Fruit fly (Drosophila melanogaster): ENCODE data around the gene Tim23.
A peak's percentile ranks its signal among the peaks of the same experiment; 100 is the strongest.

Tim23 gene

DNA sequence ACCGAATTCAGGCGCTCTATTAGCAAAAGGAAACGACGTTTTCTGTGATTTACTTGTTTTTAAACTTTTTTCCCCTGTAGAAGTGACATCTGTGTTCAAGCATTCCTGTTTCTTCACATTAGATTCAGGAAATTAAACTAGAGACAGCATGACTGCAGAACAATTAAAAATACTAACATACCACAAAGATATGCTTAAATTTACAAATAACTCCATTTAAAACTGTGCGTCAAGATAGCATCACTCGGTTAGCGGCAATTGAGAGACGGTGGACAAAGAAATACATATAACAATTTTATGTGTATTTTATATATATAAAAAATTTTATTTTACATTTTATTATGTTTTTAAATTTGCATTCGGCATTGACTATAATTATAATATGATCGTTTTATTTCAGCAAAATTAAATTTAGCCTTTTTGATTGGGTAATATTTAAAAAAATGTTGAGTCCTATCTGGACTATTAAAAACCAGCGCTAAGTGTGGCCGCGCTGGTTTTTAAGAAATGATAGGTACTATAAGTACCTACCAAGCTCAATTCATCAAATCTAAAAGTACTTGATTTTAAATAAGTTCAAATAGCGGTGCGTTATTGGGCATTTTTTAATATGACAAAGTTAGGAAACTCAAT lies at the start of gene Tim23:
TSS of gene Tim23 (minus strand) at position 144 of the 633 bp plus-strand sequence.
- TF ChIP-seq CG17801 (GFP tag; optimal IDR thresholded peaks at IDR 0.05; ENCODE audit: partially characterized antibody), result peak; percentile 6

DNA sequence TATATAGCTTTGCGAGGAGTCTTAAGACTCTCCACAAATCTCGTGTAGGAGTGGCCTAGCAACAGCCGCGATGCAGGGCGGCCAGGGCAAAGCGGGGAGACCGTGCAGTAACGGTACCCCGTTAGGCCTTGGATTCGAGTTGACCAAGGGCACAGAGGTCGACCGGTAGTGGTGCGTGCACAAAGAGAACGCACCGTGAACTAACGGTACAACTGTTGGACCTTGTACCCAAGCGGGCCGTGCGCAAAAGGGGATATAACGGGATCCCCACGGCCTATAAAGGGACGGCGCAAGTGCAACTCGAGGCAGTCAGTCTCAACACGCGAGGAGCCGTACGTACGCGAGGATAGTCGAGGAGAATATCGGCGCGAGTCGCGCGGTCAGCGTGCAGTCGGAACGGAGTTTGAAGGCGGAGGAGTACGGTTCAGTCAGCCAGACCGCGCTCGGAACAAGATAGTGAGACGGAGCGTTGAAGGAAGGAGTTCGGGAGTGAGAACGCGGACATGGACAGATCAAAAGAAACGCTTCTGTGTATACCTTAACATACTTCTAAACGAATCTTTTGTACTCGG lies 18.9 kb upstream of the Tim23 start:
- TF ChIP-seq CG17801 (GFP tag; optimal IDR thresholded peaks at IDR 0.05; ENCODE audit: partially characterized antibody), result no peak

DNA sequence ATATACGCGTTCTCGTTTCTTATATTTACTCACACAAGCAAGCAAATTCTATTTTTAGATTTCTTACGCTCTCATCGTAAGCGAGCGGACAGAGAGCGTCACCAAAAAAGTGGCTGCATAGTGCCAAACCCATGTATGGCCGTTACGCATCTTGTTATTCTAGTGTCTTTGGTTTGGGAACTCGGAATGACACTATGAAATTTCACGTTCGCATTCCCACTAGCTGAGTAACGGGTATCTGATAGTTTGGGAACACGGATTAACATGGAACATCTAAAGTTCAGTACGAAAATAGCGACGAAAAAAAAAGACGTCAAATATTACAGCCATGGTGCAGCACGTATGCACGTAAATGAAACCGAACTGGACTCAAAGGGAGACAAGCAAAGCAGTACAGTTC lies 1.7 kb upstream of the Tim23 start:
- TF ChIP-seq CG17801 (GFP tag; optimal IDR thresholded peaks at IDR 0.05; ENCODE audit: partially characterized antibody), result no peak

DNA sequence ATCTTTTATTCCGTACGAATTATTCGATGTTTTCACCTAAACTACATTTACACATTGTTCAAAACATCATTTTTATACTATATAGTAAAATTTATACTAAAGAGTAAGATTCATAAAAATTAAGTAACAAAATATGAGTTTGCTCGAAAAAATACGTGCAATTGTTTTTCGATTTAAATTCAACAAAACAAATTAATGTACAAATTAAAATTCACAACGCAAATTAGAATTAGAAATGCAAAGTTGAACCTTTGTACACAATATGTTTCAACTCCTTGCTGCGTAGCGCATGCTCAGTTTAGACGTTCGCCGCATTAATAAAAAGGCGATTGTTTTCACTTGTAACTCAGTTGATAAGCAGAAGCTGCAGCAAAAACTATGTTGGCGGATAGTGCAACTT lies 2.0 kb downstream of the Tim23 start, which contains the start of gene Gpb5:
TSS of gene Gpb5 (plus strand) at position 301 of the 400 bp plus-strand sequence.
- TF ChIP-seq CG17801 (GFP tag; optimal IDR thresholded peaks at IDR 0.05; ENCODE audit: partially characterized antibody), result no peak
